Worm (Caenorhabditis elegans): Measurements from ENCODE around the gene srx-130.

DNA sequence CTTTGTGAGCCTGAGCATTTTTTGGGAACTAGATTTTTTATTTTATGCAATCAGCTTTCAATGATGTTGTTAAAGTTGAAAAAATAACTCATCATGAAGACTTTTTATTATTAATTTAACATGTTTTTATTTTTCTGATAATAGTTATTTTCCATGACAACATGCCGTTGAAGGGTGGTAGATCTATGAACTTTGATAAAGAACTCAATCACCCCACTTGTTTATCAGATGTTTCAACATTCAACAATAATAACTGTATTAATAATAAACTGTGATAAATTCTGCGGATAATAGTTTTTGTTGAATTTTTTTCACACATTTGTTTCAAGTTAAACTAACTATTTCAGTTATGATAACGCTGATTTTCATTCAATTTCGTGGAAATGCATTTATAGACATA, 48.2 kb downstream of the srx-130 start:
- no peak for TF ChIP-seq mdl-1 (tag; optimal IDR thresholded peaks at IDR 0.05)
- TF ChIP-seq pqm-1 (tag; optimal IDR thresholded peaks at IDR 0.05) = no peak
- TF ChIP-seq aly-2 (tag; optimal IDR thresholded peaks at IDR 0.05) = no peak
- no peak for TF ChIP-seq set-16 (GFP tag; IDR thresholded peaks at IDR 0.05)
- no peak for TF ChIP-seq dpl-1 (GFP tag; optimal IDR thresholded peaks at IDR 0.05)
- TF ChIP-seq unc-130 (GFP tag; optimal IDR thresholded peaks at IDR 0.05) = no peak
- TF ChIP-seq unc-62 (GFP tag; optimal IDR thresholded peaks at IDR 0.05 in 1 of 2) = no peak
- no peak for TF ChIP-seq unc-62 (tag; optimal IDR thresholded peaks at IDR 0.05)
- TF ChIP-seq fkh-10 (GFP tag; optimal IDR thresholded peaks at IDR 0.05) = no peak
- no peak for TF ChIP-seq egl-27 (tag; optimal IDR thresholded peaks at IDR 0.05)
- TF ChIP-seq madf-5 (GFP tag; IDR thresholded peaks at IDR 0.05) = no peak
- no peak for TF ChIP-seq lin-15B (tag; optimal IDR thresholded peaks at IDR 0.05)
- no peak for TF ChIP-seq lsy-2 (tag; optimal IDR thresholded peaks at IDR 0.05)
- TF ChIP-seq ama-1 (optimal IDR thresholded peaks at IDR 0.05) = no peak

All from whole organism, L4 larva.